Worm (Caenorhabditis elegans): Measurements from ENCODE around the gene sams-4.

DNA sequence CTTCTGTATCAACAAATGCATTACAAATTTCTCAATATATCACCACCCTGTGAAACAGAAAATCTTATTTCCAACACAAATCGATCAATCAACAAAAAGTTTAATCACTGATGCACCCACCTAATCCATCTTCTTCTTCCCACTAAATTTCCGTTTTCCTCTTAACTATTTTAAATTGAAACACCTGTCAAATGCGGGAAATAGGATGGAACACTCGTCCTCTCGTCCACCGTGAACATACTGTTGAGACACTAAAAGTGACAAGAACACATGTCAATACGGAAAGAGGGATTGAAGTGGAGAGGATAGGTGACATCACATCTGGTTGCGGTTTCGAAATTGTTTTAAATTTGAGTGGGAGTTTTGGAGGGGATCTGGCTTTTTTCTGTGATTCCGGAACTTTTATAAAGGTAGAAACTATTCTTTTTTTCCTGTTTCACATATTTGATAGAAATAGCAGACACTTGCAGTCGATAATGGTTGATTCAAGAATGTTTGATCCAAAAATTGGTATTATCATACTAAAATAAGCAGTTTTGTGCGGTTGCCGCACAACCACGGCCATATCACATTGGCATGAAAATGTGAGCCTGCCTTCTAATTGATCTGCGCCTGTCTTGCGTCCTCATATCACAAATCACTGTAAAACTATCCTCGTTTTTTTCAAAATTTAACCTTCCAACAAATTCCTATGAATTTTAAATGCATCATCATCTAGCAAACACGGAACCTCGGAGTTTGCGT is 25.9 kb downstream of the sams-4 start:
- no peak for TF ChIP-seq snpc-4 (GFP tag; optimal IDR thresholded peaks at IDR 0.05)
- no peak for TF ChIP-seq snpc-4 (tag; optimal IDR thresholded peaks at IDR 0.05)
- TF ChIP-seq unc-130 (GFP tag; optimal IDR thresholded peaks at IDR 0.05): no peak
- TF ChIP-seq ama-1 (optimal IDR thresholded peaks at IDR 0.05): no peak
- no peak for TF ChIP-seq ama-1 (GFP tag; optimal IDR thresholded peaks at IDR 0.05)
- no peak for TF ChIP-seq aptf-3 (GFP tag; IDR thresholded peaks at IDR 0.05)
- TF ChIP-seq egl-18 (GFP tag; IDR thresholded peaks at IDR 0.05): no peak
- TF ChIP-seq B0019.2 (GFP tag; conservative IDR thresholded peaks at IDR 0.05): no peak
- no peak for TF ChIP-seq snpc-1.1 (tag; optimal IDR thresholded peaks at IDR 0.05; ENCODE audit: insufficient read depth)
- no peak for TF ChIP-seq tbp1 (GFP tag; optimal IDR thresholded peaks at IDR 0.05)
- TF ChIP-seq dox-1 (GFP tag; IDR thresholded peaks at IDR 0.05): no peak
- TF ChIP-seq hlh-12 (tag; optimal IDR thresholded peaks at IDR 0.05): no peak
- no peak for TF ChIP-seq pha-4 (tag; optimal IDR thresholded peaks at IDR 0.05)
- TF ChIP-seq lag-1 (GFP tag; IDR thresholded peaks at IDR 0.05): no peak
- no peak for TF ChIP-seq lin-54 (GFP tag; optimal IDR thresholded peaks at IDR 0.05)
